Worm (Caenorhabditis elegans): ENCODE measurements around the gene ZC302.3.

ce11 chrV:10743649-10744048 is 2.4 kb upstream of the ZC302.3 start, which contains the start of gene srj-22:
- no peak for TF ChIP-seq pqm-1 (tag; optimal IDR thresholded peaks at IDR 0.05)
- no peak for TF ChIP-seq nhr-43 (tag; optimal IDR thresholded peaks at IDR 0.05; ENCODE audit: poor library complexity, severe bottlenecking)
- TF ChIP-seq nhr-237 (tag; optimal IDR thresholded peaks at IDR 0.05), result no peak
- TF ChIP-seq ZK546.5 (tag; optimal IDR thresholded peaks at IDR 0.05), result no peak
- no peak for TF ChIP-seq ceh-82 (tag; optimal IDR thresholded peaks at IDR 0.05)
- no peak for TF ChIP-seq egl-27 (tag; optimal IDR thresholded peaks at IDR 0.05)
- TF ChIP-seq nhr-76 (tag; optimal IDR thresholded peaks at IDR 0.05), result no peak

Data from whole organism, L3 larva.